Worm (Caenorhabditis elegans) whole organism, L4 larva: Measurements from ENCODE around the gene K01A11.3.

Experiments used
- F10B5.3 ChIP-seq: sonication (generic microtip); optimal IDR thresholded peaks from 2 replicates; lab custom pipeline; 2016; ENCODE audit warnings: mild to moderate bottlenecking, missing genetic modification characterization, missing compliant biosample characterization
- aly-2 ChIP-seq: sonication (generic microtip); optimal IDR thresholded peaks from 2 replicates; lab custom pipeline; 2018; ENCODE audit warnings: missing biosample characterization, missing genetic modification characterization
- ceh-82 ChIP-seq: sonication (generic microtip); optimal IDR thresholded peaks from 2 replicates; lab custom pipeline; 2017; ENCODE audit warnings: missing biosample characterization, missing genetic modification characterization
- cey-2 ChIP-seq: sonication (generic microtip); optimal IDR thresholded peaks from 3 replicates; lab custom pipeline; 2017; ENCODE audit warnings: missing genetic modification characterization, mild to moderate bottlenecking, missing compliant biosample characterization, antibody characterized with exemption, borderline replicate concordance; ENCODE audit not compliant: insufficient read depth
- fos-1 ChIP-seq: fragments of 150-350 bp; optimal IDR thresholded peaks from 2 replicates; lab custom pipeline; 2014; ENCODE audit warnings: missing biosample characterization, missing genetic modification characterization
- gei-8 ChIP-seq: fragments of 200-800 bp; sonication (Bioruptor generic); optimal IDR thresholded peaks from 2 replicates; lab custom pipeline; 2018; ENCODE audit warnings: mild to moderate bottlenecking, missing genetic modification characterization, missing compliant biosample characterization
- jun-1 ChIP-seq: fragments of 150-350 bp; optimal IDR thresholded peaks from 2 replicates; lab custom pipeline; 2014; ENCODE audit warnings: missing biosample characterization, missing genetic modification reagents, missing genetic modification characterization
- nhr-77 ChIP-seq: fragments of 150-350 bp; optimal IDR thresholded peaks from 2 replicates; lab custom pipeline; 2014; ENCODE audit warnings: missing biosample characterization, missing genetic modification characterization
- pha-4 ChIP-seq, 2 experiments: fragments of 150-350 bp in 1 of 2; fragments of 200-800 bp in 1 of 2; sonication (Bioruptor generic) in 1 of 2; IDR thresholded peaks in 1 of 2; optimal IDR thresholded peaks in 1 of 2; 2 replicates each; pipeline versions ENCODE4 v1.3.6 to Lab custom; 2014 to 2022; ENCODE audit warnings: missing genetic modification characterization in 2 of 2, missing genetic modification reagents in 2 of 2, missing biosample characterization in 1 of 2, missing compliant biosample characterization in 1 of 2
- pqm-1 ChIP-seq: sonication (generic microtip); optimal IDR thresholded peaks from 2 replicates; lab custom pipeline; 2017; ENCODE audit warnings: missing biosample characterization, missing genetic modification characterization
- sdz-12 ChIP-seq: fragments of 200-800 bp; sonication (Bioruptor generic); optimal IDR thresholded peaks from 2 replicates; lab custom pipeline; 2018; ENCODE audit warnings: mild to moderate bottlenecking, missing genetic modification characterization, missing compliant biosample characterization
- skn-1 ChIP-seq: fragments of 150-350 bp; optimal IDR thresholded peaks from 2 replicates; lab custom pipeline; 2014; ENCODE audit warnings: missing biosample characterization, missing genetic modification characterization
- tag-97 ChIP-seq: fragments of 200-800 bp; sonication (Bioruptor generic); IDR thresholded peaks from 2 replicates; pipeline ENCODE4 v1.3.6; 2022; ENCODE audit warnings: missing genetic modification characterization, missing compliant biosample characterization

DNA sequence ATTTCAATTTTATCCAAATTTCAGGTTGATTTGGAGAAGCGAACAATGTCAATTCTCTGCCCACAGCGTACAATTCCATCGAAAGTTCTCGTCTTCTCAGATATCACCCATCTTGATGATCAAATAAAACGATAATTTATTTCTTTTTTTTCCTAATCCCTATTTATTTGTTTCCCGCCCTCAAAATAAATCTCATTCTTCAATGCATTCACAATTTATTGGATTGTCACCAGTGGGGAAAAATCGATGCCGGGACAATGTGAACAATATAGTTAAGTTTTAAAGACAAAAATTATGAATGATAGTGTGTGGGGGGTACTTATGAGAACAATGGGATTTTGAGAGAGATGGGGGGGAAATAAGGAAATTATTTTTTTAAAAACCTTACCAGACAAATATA, 52.0 kb downstream of the K01A11.3 start:
- TF ChIP-seq pha-4 (GFP tag; IDR thresholded peaks at IDR 0.05; lab: Robert Waterston, UW) (no peak), pha-4 (tag; optimal IDR thresholded peaks at IDR 0.05; lab: Kevin White, UChicago) (no peak), gei-8 (GFP tag; lab: Kevin White, UChicago) (no peak), cey-2 (no peak), sdz-12 (GFP tag; lab: Kevin White, UChicago) (no peak), F10B5.3 (tag; lab: Kevin White, UChicago) (no peak), ceh-82 (tag; lab: Kevin White, UChicago) (no peak), aly-2 (tag; lab: Kevin White, UChicago) (no peak), pqm-1 (tag; lab: Kevin White, UChicago) (no peak), tag-97 (GFP tag; lab: Robert Waterston, UW) (no peak), skn-1 (tag; lab: Kevin White, UChicago) (no peak), fos-1 (tag; lab: Kevin White, UChicago) (no peak), jun-1 (tag; lab: Kevin White, UChicago) (no peak), nhr-77 (tag; lab: Kevin White, UChicago) (no peak)
